Fruit fly (Drosophila melanogaster): ENCODE measurements around the gene Frl.
A peak's percentile ranks its signal among the peaks of the same experiment; 100 is the strongest.

Gene Frl

DNA sequence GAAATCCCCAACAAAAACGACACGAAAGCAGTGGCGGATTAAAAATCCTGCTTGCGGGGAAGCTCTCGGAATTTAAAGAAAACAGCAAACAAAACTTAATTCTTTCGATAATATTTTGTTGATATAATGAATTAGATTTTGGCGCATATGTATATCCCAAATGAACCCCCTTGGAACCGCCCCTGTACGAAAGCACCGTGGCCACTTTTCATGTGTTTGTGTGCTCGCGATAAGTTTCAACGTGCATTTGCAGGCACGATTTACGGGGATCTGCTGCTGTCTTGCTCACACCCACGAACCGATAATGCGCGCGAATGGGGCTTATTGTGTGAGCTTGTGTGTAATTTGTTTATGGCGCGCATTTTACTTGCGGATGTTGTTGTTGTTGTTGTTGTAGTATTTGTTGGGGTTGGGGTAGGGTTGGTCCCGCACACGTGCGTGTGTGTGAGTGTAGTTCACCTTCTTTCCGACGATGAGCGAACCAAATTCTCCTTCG, 48.0 kb upstream of the Frl start (continued):
- TF ChIP-seq Max (GFP tag; optimal IDR thresholded peaks at IDR 0.05) = peak; percentile 92
- peak; percentile 92 for TF ChIP-seq CG7372 (GFP tag; IDR thresholded peaks at IDR 0.05)
- TF ChIP-seq Ptx1 (GFP tag; IDR thresholded peaks at IDR 0.05) = peak; percentile 91
- TF ChIP-seq HLH54F (GFP tag; optimal IDR thresholded peaks at IDR 0.05) = peak; percentile 96
- TF ChIP-seq Ets65A (GFP tag) = peak; percentile 99
- peak; percentile 76 for TF ChIP-seq CG18262 (tag; optimal IDR thresholded peaks at IDR 0.05)
- peak; percentile 81 for TF ChIP-seq CG17802 (tag; optimal IDR thresholded peaks at IDR 0.05)
- TF ChIP-seq eyg (GFP tag; optimal IDR thresholded peaks at IDR 0.05) = peak; percentile 93
- TF ChIP-seq CG6765 (GFP tag; optimal IDR thresholded peaks at IDR 0.05) = peak; percentile 88
- TF ChIP-seq CG1832 (GFP tag; optimal IDR thresholded peaks at IDR 0.05) = peak; percentile 59
- TF ChIP-seq CG16813 (GFP tag; IDR thresholded peaks at IDR 0.05; ENCODE audit: partially characterized antibody) = no peak
- peak; percentile 97 for TF ChIP-seq vvl (GFP tag; IDR thresholded peaks at IDR 0.05)
- peak; percentile 85 for TF ChIP-seq CG17612 (GFP tag; IDR thresholded peaks at IDR 0.05)
- TF ChIP-seq CG15269 (tag; optimal IDR thresholded peaks at IDR 0.05) = peak; percentile 98
- peak; percentile 95 for TF ChIP-seq chn (GFP tag; optimal IDR thresholded peaks at IDR 0.05)
- TF ChIP-seq zen2 (GFP tag; IDR thresholded peaks at IDR 0.05; ENCODE audit: partially characterized antibody) = no peak
- TF ChIP-seq Sry-β (GFP tag; optimal IDR thresholded peaks at IDR 0.05) = peak; percentile 21
- no peak for TF ChIP-seq gsb-n (tag; optimal IDR thresholded peaks at IDR 0.05)
- peak; percentile 94 for TF ChIP-seq repo (GFP tag; optimal IDR thresholded peaks at IDR 0.05)
- peak; percentile 95 for TF ChIP-seq Atf-2 (GFP tag; optimal IDR thresholded peaks at IDR 0.05)
- peak; percentile 86 for TF ChIP-seq CG6272 (GFP tag; IDR thresholded peaks at IDR 0.05)
- peak; percentile 97 for TF ChIP-seq fd96Cb (tag; optimal IDR thresholded peaks at IDR 0.05)
- TF ChIP-seq kah (GFP tag; optimal IDR thresholded peaks at IDR 0.05) = peak; percentile 89
- TF ChIP-seq Atf3 (GFP tag; optimal IDR thresholded peaks at IDR 0.05) = peak; percentile 93
- no peak for TF ChIP-seq D19B (GFP tag; optimal IDR thresholded peaks at IDR 0.05)
- TF ChIP-seq Abd-B (GFP tag; optimal IDR thresholded peaks at IDR 0.05) = peak; percentile 94
- peak; percentile 94 for TF ChIP-seq Meics (GFP tag; optimal IDR thresholded peaks at IDR 0.05)
- TF ChIP-seq CG32772 (GFP tag; IDR thresholded peaks at IDR 0.05) = peak; percentile 95
- peak; percentile 87 for TF ChIP-seq CG9215 (GFP tag; IDR thresholded peaks at IDR 0.05)
- no peak for TF ChIP-seq Lhr (GFP tag; optimal IDR thresholded peaks at IDR 0.05)
- peak; percentile 88 for TF ChIP-seq CG13894 (tag; optimal IDR thresholded peaks at IDR 0.05)
- peak; percentile 96 for TF ChIP-seq otp (GFP tag; IDR thresholded peaks at IDR 0.05)
- peak; percentile 92 for TF ChIP-seq CG4328 (GFP tag; optimal IDR thresholded peaks at IDR 0.05)
- peak; percentile 75 for TF ChIP-seq CG3065 (GFP tag; optimal IDR thresholded peaks at IDR 0.05)
- peak; percentile 89 for TF ChIP-seq Vsx1 (GFP tag; optimal IDR thresholded peaks at IDR 0.05)
- TF ChIP-seq CkIIα-i1 (GFP tag; IDR thresholded peaks at IDR 0.05) = peak; percentile 83
- peak; percentile 91 for TF ChIP-seq salm (tag; optimal IDR thresholded peaks at IDR 0.05)
- TF ChIP-seq H15 (GFP tag; IDR thresholded peaks at IDR 0.05) = peak; percentile 96
- TF ChIP-seq NC2α (GFP tag; optimal IDR thresholded peaks at IDR 0.05) = peak; percentile 88
- TF ChIP-seq sc (optimal IDR thresholded peaks at IDR 0.05) = no peak
- peak; percentile 85 for TF ChIP-seq sc (GFP tag; optimal IDR thresholded peaks at IDR 0.05)
- peak; percentile 95 for TF ChIP-seq dysf (GFP tag; IDR thresholded peaks at IDR 0.05)
- TF ChIP-seq CG9876 (GFP tag; optimal IDR thresholded peaks at IDR 0.05) = peak; percentile 87
- TF ChIP-seq CG7839 (tag; optimal IDR thresholded peaks at IDR 0.05) = peak; percentile 96
- peak; percentile 88 for TF ChIP-seq Hmx (GFP tag; optimal IDR thresholded peaks at IDR 0.05)
- TF ChIP-seq caup (GFP tag; optimal IDR thresholded peaks at IDR 0.05; ENCODE audit: severe bottlenecking) = peak; percentile 95
- TF ChIP-seq Fer2 (tag; optimal IDR thresholded peaks at IDR 0.05) = peak; percentile 82
- peak; percentile 87 for TF ChIP-seq zen (tag; optimal IDR thresholded peaks at IDR 0.05)
- TF ChIP-seq klu (GFP tag; IDR thresholded peaks at IDR 0.05) = peak; percentile 46; the same call in 1 of the 2 replicates
- peak; percentile 80 for TF ChIP-seq btn (GFP tag; optimal IDR thresholded peaks at IDR 0.05)
- peak; percentile 94 for TF ChIP-seq Side (GFP tag; optimal IDR thresholded peaks at IDR 0.05)
